Worm (Caenorhabditis elegans) whole organism, L4 larva: ENCODE results near the gene cnx-1.

ENCODE experiments used
- R02D3.7 ChIP-seq: fragments of 150-350 bp; sonication (generic microtip); optimal IDR thresholded peaks from 3 replicates; lab custom pipeline; 2014; ENCODE audit warnings: missing biosample characterization, missing genetic modification characterization
- lin-15B ChIP-seq: fragments of 150-350 bp; sonication (generic microtip); optimal IDR thresholded peaks from 3 replicates; lab custom pipeline; 2014; ENCODE audit warnings: missing biosample characterization, missing genetic modification characterization
- unc-130 ChIP-seq: sonication (generic microtip); optimal IDR thresholded peaks from 2 replicates; lab custom pipeline; 2016; ENCODE audit warnings: missing genetic modification reagents, missing genetic modification characterization, missing compliant biosample characterization
- zip-2 ChIP-seq: fragments of 150-350 bp; optimal IDR thresholded peaks from 2 replicates; lab custom pipeline; 2014; ENCODE audit warnings: missing biosample characterization, missing genetic modification characterization
- ztf-11 ChIP-seq: fragments of 150-350 bp; optimal IDR thresholded peaks from 2 replicates; lab custom pipeline; 2014; ENCODE audit warnings: missing biosample characterization, missing genetic modification characterization

DNA sequence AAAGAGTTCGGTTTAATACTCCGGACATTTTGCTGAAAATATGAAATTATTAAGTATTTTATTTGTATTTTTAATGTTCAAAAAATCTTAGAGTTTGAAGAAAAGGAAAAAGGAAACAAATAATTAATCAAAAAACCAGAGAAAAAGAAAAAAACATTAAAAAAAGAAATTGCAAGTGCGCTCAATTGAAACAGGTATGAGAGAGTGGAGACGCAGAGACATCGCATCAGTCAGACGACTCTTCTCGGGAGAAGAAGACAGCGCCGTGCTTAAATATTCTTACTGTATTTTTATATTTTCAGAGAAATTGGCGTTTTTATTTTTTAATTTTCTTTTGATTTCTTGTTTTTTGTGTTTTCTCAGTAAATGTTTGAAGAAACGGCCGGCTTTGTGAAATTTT, 31.1 kb upstream of the cnx-1 start, which contains the start of gene mrpl-36:
- TF ChIP-seq unc-130 (GFP tag; lab: Kevin White, UChicago) = no peak
- no peak for TF ChIP-seq lin-15B (tag; lab: Kevin White, UChicago)
- TF ChIP-seq ztf-11 (tag; lab: Kevin White, UChicago) = no peak
- no peak for TF ChIP-seq R02D3.7 (tag; lab: Kevin White, UChicago)
- no peak for TF ChIP-seq zip-2
